Fruit fly (Drosophila melanogaster) whole organism, adult: ENCODE measurements around the gene TrxT.

Source experiments
- CG14711 ChIP-seq: fragments of 200-800 bp; sonication (Bioruptor generic); optimal IDR thresholded peaks from 2 replicates; lab custom pipeline; 2018; ENCODE audit warnings: missing biosample characterization, mild to moderate bottlenecking, missing genetic modification characterization, moderate library complexity
- Mnt ChIP-seq: fragments of 200-800 bp; sonication (Bioruptor generic); optimal IDR thresholded peaks from 2 replicates; lab custom pipeline; 2016; ENCODE audit warnings: missing biosample characterization, mild to moderate bottlenecking, missing genetic modification characterization
- cnc ChIP-seq, 2 experiments: fragments of >200 bp; optimal IDR thresholded peaks; 2 replicates each; lab custom pipeline; 2017

- TF ChIP-seq CG14711 (no peak), cnc (optimal IDR thresholded peaks at IDR 0.05; lab: Kevin White, UChicago) (no peak), Mnt (GFP tag; lab: Kevin White, UChicago) (no peak)
Measured at dm6 chrX:5286513-5286912, 25.2 kb downstream of the TrxT start.
